Worm (Caenorhabditis elegans) whole organism, midembryonic: Measurements from ENCODE around the gene fbxa-152.

ENCODE experiments used
- flt-1 ChIP-seq: fragments of 200-800 bp; sonication (Bioruptor generic); IDR thresholded peaks from 2 replicates; pipeline ENCODE4 v1.3.6; 2022; ENCODE audit warnings: missing genetic modification characterization, missing compliant biosample characterization
- klf-2 ChIP-seq: fragments of 200-800 bp; sonication (Bioruptor generic); conservative IDR thresholded peaks from 2 replicates; pipeline ENCODE4 v1.3.6; 2022; ENCODE audit warnings: missing genetic modification reagents, missing genetic modification characterization, missing compliant biosample characterization

ce11 chrV:15629543-15629942 is 27.4 kb upstream of the fbxa-152 start, which contains the start of gene str-248:
- TF ChIP-seq flt-1 (GFP tag; lab: Robert Waterston, UW) (no peak), klf-2 (no peak)
